Fruit fly (Drosophila melanogaster) whole organism, embryonic: ENCODE results near the gene Ctr9.
A peak's percentile ranks its signal among the peaks of the same experiment; 100 is the strongest.

ENCODE experiments used
- Atf6 ChIP-seq: fragments of 200-800 bp; sonication (Bioruptor generic); IDR thresholded peaks from 2 replicates; pipeline ENCODE4 v1.3.6; 2022; ENCODE audit warnings: missing biosample characterization, missing genetic modification characterization
- B-H1 ChIP-seq: fragments of 200-800 bp; sonication (Bioruptor generic); IDR thresholded peaks from 3 replicates; pipeline ENCODE4 v1.3.6; 2022; ENCODE audit warnings: missing biosample characterization, missing genetic modification characterization
- CG10274 ChIP-seq: fragments of 200-800 bp; sonication (Bioruptor generic); optimal IDR thresholded peaks from 3 replicates; lab custom pipeline; 2017; ENCODE audit warnings: missing biosample characterization, mild to moderate bottlenecking, missing genetic modification characterization
- CG10366 ChIP-seq: fragments of 200-800 bp; sonication (Bioruptor generic); IDR thresholded peaks from 2 replicates; pipeline ENCODE4 v1.3.6; 2022; ENCODE audit warnings: missing biosample characterization, missing genetic modification characterization
- CG11504 ChIP-seq: fragments of 200-800 bp; sonication (Bioruptor generic); optimal IDR thresholded peaks from 3 replicates; lab custom pipeline; 2019; ENCODE audit warnings: missing biosample characterization, mild to moderate bottlenecking, missing genetic modification characterization, moderate library complexity
- CG12659 ChIP-seq: fragments of 200-800 bp; sonication (Bioruptor generic); optimal IDR thresholded peaks from 3 replicates; lab custom pipeline; 2017; ENCODE audit warnings: mild to moderate bottlenecking, missing biosample characterization, missing genetic modification reagents, missing genetic modification characterization
- CG15011 ChIP-seq: fragments of 200-800 bp; sonication (Bioruptor generic); optimal IDR thresholded peaks from 3 replicates; lab custom pipeline; 2018; ENCODE audit warnings: missing biosample characterization, mild to moderate bottlenecking, missing genetic modification characterization
- CG17385 ChIP-seq: fragments of 200-800 bp; sonication (Bioruptor generic); optimal IDR thresholded peaks from 3 replicates; lab custom pipeline; 2018; ENCODE audit warnings: missing biosample characterization, mild to moderate bottlenecking, missing genetic modification characterization
- CG18262 ChIP-seq: fragments of 200-800 bp; optimal IDR thresholded peaks from 3 replicates; lab custom pipeline; 2019; ENCODE audit warnings: missing biosample characterization, mild to moderate bottlenecking, missing genetic modification characterization, moderate library complexity
- CG2120 ChIP-seq: fragments of 200-800 bp; sonication (Bioruptor generic); optimal IDR thresholded peaks from 3 replicates; lab custom pipeline; 2016; ENCODE audit warnings: missing biosample characterization, missing genetic modification characterization
- CG2889 ChIP-seq: fragments of 200-800 bp; sonication (Bioruptor generic); IDR thresholded peaks from 3 replicates; pipeline ENCODE4 v1.3.6; 2022; ENCODE audit warnings: missing biosample characterization, missing genetic modification characterization
- CG3163 ChIP-seq: fragments of 200-800 bp; sonication (Bioruptor generic); optimal IDR thresholded peaks from 3 replicates; lab custom pipeline; 2016; ENCODE audit warnings: missing biosample characterization, missing genetic modification characterization
- CG4328 ChIP-seq: fragments of 200-800 bp; sonication (Bioruptor generic); optimal IDR thresholded peaks from 3 replicates; lab custom pipeline; 2017; ENCODE audit warnings: missing biosample characterization, missing genetic modification reagents, missing genetic modification characterization
- CG6689 ChIP-seq: fragments of 200-800 bp; sonication (Bioruptor generic); IDR thresholded peaks from 2 replicates; pipeline ENCODE4 v1.3.6; 2022; ENCODE audit warnings: missing biosample characterization, missing genetic modification characterization
- CG8281 ChIP-seq: fragments of 200-800 bp; sonication (Bioruptor generic); optimal IDR thresholded peaks from 2 replicates; lab custom pipeline; 2018; ENCODE audit warnings: missing biosample characterization, mild to moderate bottlenecking, missing genetic modification characterization, moderate library complexity
- CG8388 ChIP-seq: fragments of 200-800 bp; sonication (Bioruptor generic); optimal IDR thresholded peaks from 2 replicates; lab custom pipeline; 2019; ENCODE audit warnings: missing biosample characterization, mild to moderate bottlenecking, missing genetic modification characterization, moderate library complexity
- Chrac-16 ChIP-seq: fragments of 200-800 bp; sonication (Bioruptor generic); optimal IDR thresholded peaks from 3 replicates; lab custom pipeline; 2016; ENCODE audit warnings: missing biosample characterization, missing genetic modification characterization
- D19A ChIP-seq: fragments of 200-800 bp; optimal IDR thresholded peaks from 3 replicates; lab custom pipeline; 2019; ENCODE audit warnings: missing biosample characterization, mild to moderate bottlenecking, missing genetic modification characterization, moderate library complexity
- Dbx ChIP-seq: fragments of 200-800 bp; sonication (Bioruptor generic); IDR thresholded peaks from 3 replicates; pipeline ENCODE4 v1.3.6; 2022; ENCODE audit warnings: missing biosample characterization, missing genetic modification characterization
- Dll ChIP-seq: fragments of 200-800 bp; sonication (Bioruptor generic); IDR thresholded peaks from 4 replicates; pipeline ENCODE4 v1.3.6; 2022; ENCODE audit warnings: missing biosample characterization, missing genetic modification characterization; ENCODE audit not compliant: partially characterized antibody
- Doc2 ChIP-seq: fragments of 200-800 bp; sonication (Bioruptor generic); IDR thresholded peaks from 2 replicates; pipeline ENCODE4 v1.3.6; 2022; ENCODE audit warnings: missing biosample characterization, missing genetic modification characterization
- Ets65A ChIP-seq: fragments of 200-800 bp; sonication (Bioruptor generic); peaks from one replicate; lab custom pipeline; 2016; ENCODE audit warnings: missing biosample characterization, missing genetic modification characterization
- Fer2 ChIP-seq: fragments of 200-800 bp; sonication (Bioruptor generic); optimal IDR thresholded peaks from 2 replicates; lab custom pipeline; 2018; ENCODE audit warnings: missing biosample characterization, mild to moderate bottlenecking, missing genetic modification characterization, moderate library complexity
- Gug ChIP-seq: fragments of 200-800 bp; sonication (Bioruptor generic); IDR thresholded peaks from 4 replicates; pipeline ENCODE4 v1.3.6; 2022; ENCODE audit warnings: missing biosample characterization, missing genetic modification characterization
- HHEX ChIP-seq: fragments of 200-800 bp; sonication (Bioruptor generic); optimal IDR thresholded peaks from 3 replicates; lab custom pipeline; 2017; ENCODE audit warnings: missing biosample characterization, mild to moderate bottlenecking, missing genetic modification characterization, missing genetic modification reagents
- HLH4C ChIP-seq: fragments of 200-800 bp; sonication (Bioruptor generic); IDR thresholded peaks from 3 replicates; pipeline ENCODE4 v1.3.6; 2022; ENCODE audit warnings: missing biosample characterization, missing genetic modification characterization; ENCODE audit not compliant: partially characterized antibody
- Kr ChIP-seq: fragments of 200-800 bp; sonication (Bioruptor generic); optimal IDR thresholded peaks from 2 replicates; lab custom pipeline; 2017; ENCODE audit warnings: missing biosample characterization, mild to moderate bottlenecking, missing genetic modification characterization
- MBD-R2 ChIP-seq: fragments of 200-800 bp; sonication (Bioruptor generic); IDR thresholded peaks from 2 replicates; pipeline ENCODE4 v1.3.6; 2022; ENCODE audit warnings: missing biosample characterization, missing genetic modification characterization
- Med ChIP-seq: fragments of 200-800 bp; sonication (Bioruptor generic); peaks from one replicate; lab custom pipeline; 2016; ENCODE audit warnings: missing biosample characterization, missing genetic modification characterization, mild to moderate bottlenecking, inconsistent platforms, moderate library complexity
- Mes4 ChIP-seq: fragments of 200-800 bp; sonication (Bioruptor generic); optimal IDR thresholded peaks from 2 replicates; lab custom pipeline; 2016; ENCODE audit warnings: missing biosample characterization, missing genetic modification characterization
- Ptx1 ChIP-seq: fragments of 200-800 bp; sonication (Bioruptor generic); IDR thresholded peaks from 2 replicates; pipeline ENCODE4 v1.3.6; 2022; ENCODE audit warnings: missing biosample characterization, missing genetic modification characterization
- Sry-β ChIP-seq: fragments of 200-800 bp; sonication (Bioruptor generic); optimal IDR thresholded peaks from 2 replicates; lab custom pipeline; 2018; ENCODE audit warnings: missing biosample characterization, mild to moderate bottlenecking, missing genetic modification characterization, moderate library complexity
- Tbp ChIP-seq: fragments of >200 bp; optimal IDR thresholded peaks from 2 replicates; lab custom pipeline; 2018; ENCODE audit warnings: missing biosample characterization, missing genetic modification characterization
- br ChIP-seq: fragments of >200 bp; optimal IDR thresholded peaks from 2 replicates; lab custom pipeline; 2017
- cas ChIP-seq: fragments of 200-800 bp; sonication (Bioruptor generic); IDR thresholded peaks from 2 replicates; pipeline ENCODE4 v1.3.6; 2022; ENCODE audit warnings: missing biosample characterization, missing genetic modification characterization
- caup ChIP-seq: fragments of 200-800 bp; sonication (Bioruptor generic); optimal IDR thresholded peaks from 3 replicates; lab custom pipeline; 2017; ENCODE audit warnings: missing biosample characterization, mild to moderate bottlenecking, missing genetic modification characterization, moderate library complexity; ENCODE audit not compliant: severe bottlenecking
- cg ChIP-seq: fragments of 200-800 bp; sonication (Bioruptor generic); optimal IDR thresholded peaks from 3 replicates; lab custom pipeline; 2019; ENCODE audit warnings: missing biosample characterization, mild to moderate bottlenecking, missing genetic modification characterization, moderate library complexity
- dpn ChIP-seq, 2 experiments: fragments of 200-800 bp; sonication (Bioruptor generic); optimal IDR thresholded peaks; 3 replicates each; lab custom pipeline; 2016; ENCODE audit warnings: missing biosample characterization in 2 of 2, missing genetic modification characterization in 2 of 2
- gem ChIP-seq: fragments of 200-800 bp; sonication (Bioruptor generic); optimal IDR thresholded peaks from 2 replicates; lab custom pipeline; 2019; ENCODE audit warnings: missing biosample characterization, mild to moderate bottlenecking, missing genetic modification characterization, moderate library complexity
- h ChIP-seq: fragments of >200 bp; optimal IDR thresholded peaks from 2 replicates; lab custom pipeline; 2017
- ham ChIP-seq: fragments of 200-800 bp; sonication (Bioruptor generic); IDR thresholded peaks from 2 replicates; pipeline ENCODE4 v1.3.6; 2022; ENCODE audit warnings: missing biosample characterization, missing genetic modification characterization
- her ChIP-seq: fragments of 200-800 bp; sonication (Bioruptor generic); optimal IDR thresholded peaks from 2 replicates; lab custom pipeline; 2016; ENCODE audit warnings: missing biosample characterization, missing genetic modification characterization
- lab ChIP-seq: fragments of 200-800 bp; sonication (Bioruptor generic); optimal IDR thresholded peaks from 3 replicates; lab custom pipeline; 2017; ENCODE audit warnings: missing biosample characterization, missing genetic modification characterization, mild to moderate bottlenecking, moderate library complexity, missing genetic modification reagents
- lola ChIP-seq, 3 experiments: fragments of >200 bp in 2 of 3; fragments of 200-800 bp in 1 of 3; sonication (Bioruptor generic) in 1 of 3; optimal IDR thresholded peaks; 2 replicates each; lab custom pipeline; 2017 to 2019; ENCODE audit warnings: missing biosample characterization in 3 of 3, missing genetic modification characterization in 3 of 3, mild to moderate bottlenecking in 1 of 3, moderate library complexity in 1 of 3
- mam ChIP-seq: fragments of 200-800 bp; sonication (Bioruptor generic); optimal IDR thresholded peaks from 3 replicates; lab custom pipeline; 2016; ENCODE audit warnings: missing biosample characterization, missing genetic modification characterization
- mirr ChIP-seq: fragments of 200-800 bp; sonication (Bioruptor generic); optimal IDR thresholded peaks from 3 replicates; lab custom pipeline; 2018; ENCODE audit warnings: missing biosample characterization, mild to moderate bottlenecking, missing genetic modification characterization
- phol ChIP-seq: fragments of 200-800 bp; sonication (Bioruptor generic); optimal IDR thresholded peaks from 3 replicates; lab custom pipeline; 2018; ENCODE audit warnings: missing biosample characterization, mild to moderate bottlenecking, missing genetic modification characterization, moderate library complexity
- row ChIP-seq: fragments of 200-800 bp; sonication (Bioruptor generic); IDR thresholded peaks from 3 replicates; pipeline ENCODE4 v1.3.6; 2022; ENCODE audit warnings: missing biosample characterization, missing genetic modification characterization
- slou ChIP-seq: fragments of 200-800 bp; sonication (Bioruptor generic); optimal IDR thresholded peaks from 3 replicates; lab custom pipeline; 2016; ENCODE audit warnings: missing biosample characterization, missing genetic modification characterization
- zf30C ChIP-seq: fragments of 200-800 bp; sonication (Bioruptor generic); optimal IDR thresholded peaks from 3 replicates; lab custom pipeline; 2018; ENCODE audit warnings: missing biosample characterization, mild to moderate bottlenecking, missing genetic modification characterization

The Ctr9 gene

dm6 chr3L:1320230-1320930, 13.4 kb downstream of the Ctr9 start (continued):
- TF ChIP-seq zf30C (no peak), Sry-β (GFP tag; lab: Kevin White, UChicago) (no peak), Doc2 (GFP tag; lab: Robert Waterston, UW) (no peak), Tbp (no peak), caup (GFP tag; lab: Kevin White, UChicago) (no peak), CG6689 (GFP tag; lab: Robert Waterston, UW) (0 out of 2 replicates have a peak, but pooled peaks have one; percentile 4), CG8281 (no peak), dpn (GFP tag; optimal IDR thresholded peaks at IDR 0.05; lab: Kevin White, UChicago) (no peak), row (GFP tag; lab: Robert Waterston, UW) (peak; percentile 48), MBD-R2 (no peak), ham (GFP tag; lab: Robert Waterston, UW) (no peak), CG2889 (0 out of 3 replicates have a peak, but pooled peaks have one; percentile 11), Atf6 (0 out of 2 replicates have a peak, but pooled peaks have one; percentile 36), Chrac-16 (no peak), CG18262 (tag; lab: Kevin White, UChicago) (peak; percentile 10), lola (GFP tag; optimal IDR thresholded peaks at IDR 0.05; lab: Kevin White, UChicago) (no peak), Fer2 (no peak), h (lab: Kevin White, UChicago) (no peak), CG3163 (GFP tag; lab: Kevin White, UChicago) (no peak), CG2120 (GFP tag; lab: Kevin White, UChicago) (peak; percentile 45), HHEX (no peak), br (lab: Kevin White, UChicago) (no peak), CG12659 (GFP tag; lab: Kevin White, UChicago) (peak; percentile 3), CG15011 (no peak), cas (GFP tag; lab: Robert Waterston, UW) (no peak), her (GFP tag; lab: Kevin White, UChicago) (no peak), gem (tag; lab: Kevin White, UChicago) (peak; percentile 40), Dll (GFP tag; lab: Robert Waterston, UW) (no peak), Ets65A (GFP tag; lab: Kevin White, UChicago) (peak; percentile 31), HLH4C (no peak), Ptx1 (peak; percentile 33; the same call in 1 of the 2 replicates), Med (peak; percentile 33), mam (GFP tag; lab: Kevin White, UChicago) (peak; percentile 22), phol (tag; lab: Kevin White, UChicago) (peak; percentile 7), CG4328 (no peak), CG8388 (GFP tag; lab: Kevin White, UChicago) (no peak), CG11504 (peak; percentile 54), CG17385 (peak; percentile 12), D19A (tag; lab: Kevin White, UChicago) (peak; percentile 42), Kr (GFP tag; lab: Kevin White, UChicago) (no peak), cg (GFP tag; lab: Kevin White, UChicago) (no peak), lab (GFP tag; lab: Kevin White, UChicago) (peak; percentile 57), Gug (GFP tag; lab: Robert Waterston, UW) (0 out of 4 replicates have a peak, but pooled peaks have one; percentile 2), slou (GFP tag; lab: Kevin White, UChicago) (no peak), CG10274 (peak; percentile 96), Dbx (GFP tag; lab: Robert Waterston, UW) (0 out of 3 replicates have a peak, but pooled peaks have one; percentile 24), Mes4 (no peak), mirr (GFP tag; lab: Kevin White, UChicago) (peak; percentile 48), CG10366 (peak; percentile 46), B-H1 (GFP tag; lab: Robert Waterston, UW) (no peak)
